Worm (Caenorhabditis elegans) whole organism, young adult: Measurements from ENCODE around the gene R12G8.1.

ENCODE experiments used
- snpc-4 ChIP-seq, 5 experiments: fragments of 150-350 bp in 1 of 5; sonication (generic microtip) in 4 of 5; optimal IDR thresholded peaks; 2 replicates each; lab custom pipeline; 2014 to 2018; ENCODE audit warnings: missing genetic modification characterization in 5 of 5, missing biosample characterization in 3 of 5, antibody characterized with exemption in 2 of 5, mild to moderate bottlenecking in 2 of 5, missing compliant biosample characterization in 2 of 5, missing genotype in 2 of 5, moderate library complexity in 2 of 5, missing genetic modification reagents in 1 of 5
- tbp1 ChIP-seq: fragments of 200-800 bp; sonication (Bioruptor generic); optimal IDR thresholded peaks from 2 replicates; lab custom pipeline; 2018; ENCODE audit warnings: mild to moderate bottlenecking, missing genetic modification characterization, missing compliant biosample characterization

- TF ChIP-seq snpc-4 (GFP tag; optimal IDR thresholded peaks at IDR 0.05; lab: Kevin White, UChicago) (no peak), snpc-4 (tag; optimal IDR thresholded peaks at IDR 0.05; lab: Kevin White, UChicago) (no peak), tbp1 (GFP tag; lab: Kevin White, UChicago) (no peak)
Measured at ce11 chrV:17724704-17725103, 24.3 kb downstream of the R12G8.1 start, which contains the start of gene fat-5.
